Fruit fly (Drosophila melanogaster) S2 (cell line): ENCODE results near the gene Cdk12.

Experiments
- CG8478 ChIP-seq: fragments of >200 bp; optimal IDR thresholded peaks from 2 replicates; lab custom pipeline; 2018
- CTCF ChIP-seq, 2 experiments: fragments of >200 bp; optimal IDR thresholded peaks; 2 replicates each; lab custom pipeline; 2018

The Cdk12 gene

dm6 chr3L:21539245-21540196, 23.4 kb downstream of the Cdk12 start, which contains the start of the genes COX8 and VhaM9.7-b:
TSS of gene COX8 (minus strand) at chr3L:21539447.
TSS of gene VhaM9.7-b (plus strand) at chr3L:21539862.
- TF ChIP-seq CG8478 (no peak), CTCF (optimal IDR thresholded peaks at IDR 0.05; lab: Kevin White, UChicago) (peak; percentile 13 to 14)

- TF ChIP-seq CG8478, result no peak
- no peak for TF ChIP-seq CTCF (optimal IDR thresholded peaks at IDR 0.05; lab: Kevin White, UChicago)
Measured at dm6 chr3L:21542059-21542458, 26.0 kb downstream of the Cdk12 start, which contains the start of gene CG33290. TSS of gene CG33290 (plus strand) at chr3L:21542359.

DNA sequence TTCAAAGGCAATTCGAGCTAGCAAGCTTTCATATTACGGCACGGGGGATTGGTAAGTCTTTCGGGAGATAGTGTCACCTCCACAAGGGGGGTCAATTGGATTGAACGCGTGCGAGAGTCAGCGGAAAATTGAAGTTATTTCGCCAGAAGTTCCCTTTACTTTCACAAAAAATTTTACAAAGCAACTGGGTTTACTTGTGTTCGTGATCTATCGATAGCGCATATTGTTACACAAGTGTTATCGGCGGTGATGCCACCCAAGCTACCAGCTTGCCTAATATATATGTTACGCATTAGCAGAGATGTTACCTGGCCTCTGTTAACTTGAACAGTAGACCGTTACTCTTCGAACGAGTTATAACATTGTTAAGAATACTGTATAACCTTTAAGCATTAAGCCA, 38.6 kb downstream of the Cdk12 start, which contains the start of gene Wnk:
Wnk (minus strand) TSS at position 177 of the 400 bp plus-strand sequence.
- TF ChIP-seq CTCF (optimal IDR thresholded peaks at IDR 0.05; lab: Kevin White, UChicago) (no peak), CG8478 (no peak)

DNA sequence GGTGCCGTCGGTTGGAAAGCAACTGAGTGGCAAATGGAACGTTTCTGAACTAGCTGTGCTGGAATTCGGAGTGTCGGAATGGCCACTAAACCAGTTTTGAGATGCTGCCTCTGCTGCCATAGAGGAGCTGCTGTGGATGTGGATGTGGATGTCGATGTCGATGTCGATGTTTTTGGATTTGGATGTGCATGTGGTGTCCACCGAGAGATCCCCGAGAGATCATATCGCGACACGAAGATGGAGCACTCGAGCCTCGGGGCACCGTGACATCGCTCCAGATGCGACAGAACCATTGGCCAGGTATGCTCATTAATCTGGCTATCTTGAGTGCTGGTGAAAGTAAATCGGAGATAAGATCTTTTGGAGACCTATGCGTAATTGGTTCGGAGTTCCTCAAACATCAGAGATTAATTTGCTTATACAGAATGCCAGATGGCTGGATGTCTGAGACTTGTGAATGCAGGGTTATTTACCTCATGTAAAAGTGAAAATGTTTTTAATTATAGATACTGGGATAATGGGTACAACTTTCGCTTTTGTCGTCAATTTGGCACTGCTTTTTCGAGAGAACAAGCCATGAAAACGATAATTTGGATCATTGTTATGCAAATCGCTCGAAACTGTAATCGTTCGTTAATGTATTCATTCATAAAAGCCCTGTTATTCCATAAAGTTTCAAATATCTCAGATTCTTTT, 42.2 kb downstream of the Cdk12 start, which contains the start of gene CG7173:
CG7173 (minus strand) TSS at position 51 of the 696 bp plus-strand sequence.
- TF ChIP-seq CTCF (optimal IDR thresholded peaks at IDR 0.05; lab: Kevin White, UChicago) (no peak), CG8478 (no peak)

dm6 chr3L:21562081-21562480, 46.0 kb downstream of the Cdk12 start, which contains the start of gene CapaR:
TSS of gene CapaR (minus strand) at chr3L:21562181.
- no peak for TF ChIP-seq CG8478
- TF ChIP-seq CTCF (optimal IDR thresholded peaks at IDR 0.05; lab: Kevin White, UChicago), result no peak

DNA sequence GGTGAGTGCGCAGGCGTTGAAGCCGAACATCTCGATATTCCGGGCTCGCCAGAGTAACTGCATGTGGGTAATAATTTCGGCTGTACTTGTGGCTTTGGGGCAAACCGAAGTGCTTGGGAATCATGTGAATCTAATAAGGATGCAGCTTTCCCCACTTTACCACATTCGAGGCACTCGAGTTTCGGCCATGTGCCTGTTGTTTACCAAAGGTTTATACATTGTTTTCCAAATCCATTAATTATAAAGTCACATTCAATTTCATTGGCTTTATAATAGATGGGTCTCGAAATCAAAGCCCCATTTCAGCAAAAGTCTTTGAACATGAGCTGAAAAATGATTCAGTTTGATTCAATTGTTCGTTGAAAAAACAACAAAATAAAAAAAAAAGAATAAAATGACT, 49.0 kb downstream of the Cdk12 start, which contains the start of gene CG7634:
CG7634 (plus strand) TSS at position 301 of the 400 bp plus-strand sequence.
- TF ChIP-seq CTCF (optimal IDR thresholded peaks at IDR 0.05; lab: Kevin White, UChicago), result no peak
- TF ChIP-seq CG8478, result no peak

DNA sequence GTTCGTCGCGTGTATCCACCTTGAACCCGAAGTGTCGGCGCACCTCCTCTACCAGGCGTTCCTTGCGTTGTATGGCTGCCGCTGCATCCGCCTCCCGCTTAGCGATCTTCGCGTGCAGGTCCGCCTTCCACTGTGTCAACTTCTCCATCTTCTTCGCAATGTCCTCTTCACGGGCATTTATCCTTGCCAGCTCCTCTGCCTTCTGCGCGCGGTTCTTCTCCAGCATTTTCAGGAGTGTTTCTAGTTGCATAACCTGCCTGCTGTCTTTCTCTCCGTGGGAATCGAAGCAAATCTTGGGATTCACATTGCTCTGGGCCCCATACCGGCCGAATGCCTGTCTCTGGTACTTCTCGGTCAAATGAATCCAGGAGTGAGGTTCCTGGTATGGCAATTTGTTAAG, 52.1 kb downstream of the Cdk12 start:
- TF ChIP-seq CG8478 (no peak), CTCF (optimal IDR thresholded peaks at IDR 0.05; lab: Kevin White, UChicago) (no peak)

dm6 chr3L:21568848-21569372, 52.8 kb downstream of the Cdk12 start, which contains the start of the genes CRIF and SMC5:
TSS of gene CRIF (minus strand) at chr3L:21568898.
TSS of gene SMC5 (plus strand) at chr3L:21569176.
- no peak for TF ChIP-seq CTCF (optimal IDR thresholded peaks at IDR 0.05; lab: Kevin White, UChicago)
- TF ChIP-seq CG8478, result no peak
